Fruit fly (Drosophila melanogaster): ENCODE data around the gene CG7492.

CG7492 gene

dm6 chr3L:7654048-7654961 lies at the start of gene CG7492:
CG7492 (minus strand) TSS chr3L:7654752.
- TF ChIP-seq foxo (GFP tag; optimal IDR thresholded peaks at IDR 0.05) (no peak), Myc (optimal IDR thresholded peaks at IDR 0.05) (peak; percentile 5), sv (GFP tag; optimal IDR thresholded peaks at IDR 0.05) (no peak), lola (GFP tag; optimal IDR thresholded peaks at IDR 0.05) (peak; percentile 27), dl (GFP tag; optimal IDR thresholded peaks at IDR 0.05; ENCODE audit: insufficient read depth in 1 of 2, partially characterized antibody in 2 of 2) (no peak)

- TF ChIP-seq jim (GFP tag; optimal IDR thresholded peaks at IDR 0.05) (no peak), sv (GFP tag; optimal IDR thresholded peaks at IDR 0.05) (no peak), CrebA (GFP tag; optimal IDR thresholded peaks at IDR 0.05; ENCODE audit: borderline replicate concordance) (no peak), Hr83 (GFP tag; optimal IDR thresholded peaks at IDR 0.05; ENCODE audit: poor library complexity, severe bottlenecking) (no peak), woc (GFP tag; optimal IDR thresholded peaks at IDR 0.05) (no peak), foxo (GFP tag; optimal IDR thresholded peaks at IDR 0.05) (no peak), sage (GFP tag; optimal IDR thresholded peaks at IDR 0.05) (no peak), dl (GFP tag; optimal IDR thresholded peaks at IDR 0.05; ENCODE audit: insufficient read depth in 1 of 2, partially characterized antibody in 2 of 2) (no peak), Jra (GFP tag; optimal IDR thresholded peaks at IDR 0.05) (no peak), Abd-B (GFP tag; optimal IDR thresholded peaks at IDR 0.05) (no peak)
These were observed 41.0 kb upstream of the CG7492 start, which contains the start of gene CG44195 for dm6 chr3L:7695554-7695953. CG44195 (minus strand) TSS chr3L:7695654.

- no peak for TF ChIP-seq fru (GFP tag; optimal IDR thresholded peaks at IDR 0.05)
- TF ChIP-seq Rel (GFP tag; optimal IDR thresholded peaks at IDR 0.05) = no peak
- TF ChIP-seq Rel (tag; optimal IDR thresholded peaks at IDR 0.05) = peak; percentile 98
These were observed 3.6 kb downstream of the CG7492 start, which contains the start of gene PGRP-SD for dm6 chr3L:7650968-7651367. PGRP-SD (plus strand) TSS chr3L:7651180.

DNA sequence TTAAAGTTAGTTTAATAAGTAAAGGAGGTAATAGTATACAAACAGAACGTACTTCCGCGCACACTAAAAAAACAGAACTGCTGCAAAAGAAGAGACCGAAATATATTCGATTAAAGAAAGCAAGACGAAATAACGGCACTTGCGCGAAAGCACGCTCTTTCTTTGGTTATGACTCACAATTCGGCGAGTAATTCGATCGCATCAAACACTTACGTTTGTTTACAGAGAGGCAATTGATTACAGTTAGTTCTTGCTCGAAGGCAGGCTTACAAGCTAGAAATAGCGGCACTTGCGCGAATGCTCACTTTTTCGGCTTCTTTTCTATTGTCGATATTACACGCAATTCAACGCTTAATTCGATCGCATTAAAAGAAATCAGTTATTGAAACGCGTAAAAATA lies 4.3 kb downstream of the CG7492 start, which contains the start of gene CG32373:
Gene CG32373, plus strand, starts transcription at position 301 of the 400 bp plus-strand sequence.
- TF ChIP-seq OdsH (GFP tag; optimal IDR thresholded peaks at IDR 0.05) (no peak), br (GFP tag; optimal IDR thresholded peaks at IDR 0.05) (no peak), ey (GFP tag; optimal IDR thresholded peaks at IDR 0.05) (no peak), sv (GFP tag; optimal IDR thresholded peaks at IDR 0.05) (no peak), brk (GFP tag; optimal IDR thresholded peaks at IDR 0.05) (no peak), Rel (GFP tag; optimal IDR thresholded peaks at IDR 0.05) (no peak), Rel (tag; optimal IDR thresholded peaks at IDR 0.05) (no peak), dsf (GFP tag; optimal IDR thresholded peaks at IDR 0.05; ENCODE audit: borderline replicate concordance) (no peak), Jra (GFP tag; optimal IDR thresholded peaks at IDR 0.05) (no peak), woc (GFP tag; optimal IDR thresholded peaks at IDR 0.05) (no peak), tai (GFP tag; optimal IDR thresholded peaks at IDR 0.05) (no peak), pan (optimal IDR thresholded peaks at IDR 0.05) (no peak), CG32264 (GFP tag; optimal IDR thresholded peaks at IDR 0.05) (no peak), Vsx2 (GFP tag; optimal IDR thresholded peaks at IDR 0.05; ENCODE audit: partially characterized antibody) (no peak), CG9705 (GFP tag; optimal IDR thresholded peaks at IDR 0.05) (no peak), HLH106 (tag; optimal IDR thresholded peaks at IDR 0.05) (no peak), N (GFP tag; optimal IDR thresholded peaks at IDR 0.05) (no peak), Dif (GFP tag; optimal IDR thresholded peaks at IDR 0.05; ENCODE audit: partially characterized antibody) (no peak), jim (GFP tag; optimal IDR thresholded peaks at IDR 0.05) (no peak)

DNA sequence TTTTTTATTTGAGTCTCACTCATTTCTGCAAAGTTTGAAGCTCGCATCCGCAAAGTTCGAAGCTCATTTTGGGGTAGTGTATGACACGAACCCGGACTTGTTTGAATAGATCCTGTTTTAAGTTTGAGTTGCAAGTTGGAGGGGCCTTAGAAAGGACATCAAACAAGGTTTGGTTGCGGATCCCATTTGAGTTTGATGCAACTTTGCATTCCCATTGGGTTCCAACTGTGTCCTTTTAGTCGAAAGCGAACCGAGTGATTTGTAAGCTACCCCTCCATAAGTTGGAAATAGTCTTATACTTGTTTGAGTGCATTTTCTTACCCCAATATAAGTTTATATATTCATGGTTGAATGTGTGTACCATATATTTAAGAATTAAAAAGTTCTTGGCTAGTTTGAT lies 11.0 kb downstream of the CG7492 start:
- TF ChIP-seq h (GFP tag; optimal IDR thresholded peaks at IDR 0.05) = no peak
- TF ChIP-seq Sp1 (GFP tag; optimal IDR thresholded peaks at IDR 0.05) = no peak
- no peak for TF ChIP-seq woc (GFP tag; optimal IDR thresholded peaks at IDR 0.05)
- TF ChIP-seq tai (GFP tag; optimal IDR thresholded peaks at IDR 0.05) = no peak
- TF ChIP-seq Myc (optimal IDR thresholded peaks at IDR 0.05) = no peak
- no peak for TF ChIP-seq jim (GFP tag; optimal IDR thresholded peaks at IDR 0.05)
- TF ChIP-seq GATAd (GFP tag; optimal IDR thresholded peaks at IDR 0.05) = no peak
- TF ChIP-seq dsf (GFP tag; optimal IDR thresholded peaks at IDR 0.05; ENCODE audit: borderline replicate concordance) = no peak
- TF ChIP-seq Jra (GFP tag; optimal IDR thresholded peaks at IDR 0.05) = no peak
